Worm (Caenorhabditis elegans) whole organism, early embryonic: ENCODE data around the gene grd-8.

ENCODE experiments used
- B0310.2 ChIP-seq: sonication (generic microtip); optimal IDR thresholded peaks from 2 replicates; lab custom pipeline; 2016; ENCODE audit warnings: mild to moderate bottlenecking, missing genetic modification characterization, missing compliant biosample characterization
- F13C5.2 ChIP-seq: sonication (generic microtip); optimal IDR thresholded peaks from 2 replicates; lab custom pipeline; 2017; ENCODE audit warnings: mild to moderate bottlenecking, missing genetic modification characterization, inconsistent platforms, missing compliant biosample characterization
- ama-1 ChIP-seq: fragments of 150-350 bp; optimal IDR thresholded peaks from 2 replicates; lab custom pipeline; 2014
- ceh-36 ChIP-seq: sonication (generic microtip); optimal IDR thresholded peaks from 2 replicates; lab custom pipeline; 2016; ENCODE audit warnings: missing genetic modification characterization, inconsistent platforms, missing compliant biosample characterization
- flt-1 ChIP-seq: fragments of 200-800 bp; sonication (Bioruptor generic); IDR thresholded peaks from 2 replicates; pipeline ENCODE4 v1.3.6; 2022; ENCODE audit warnings: missing genetic modification characterization, missing compliant biosample characterization
- hmbx-1 ChIP-seq: sonication (generic microtip); optimal IDR thresholded peaks from 2 replicates; lab custom pipeline; 2016; ENCODE audit warnings: mild to moderate bottlenecking, missing genetic modification characterization, missing compliant biosample characterization
- hmg-4 ChIP-seq: fragments of 200-800 bp; sonication (Bioruptor generic); optimal IDR thresholded peaks from 2 replicates; lab custom pipeline; 2018; ENCODE audit warnings: mild to moderate bottlenecking, missing genetic modification characterization, missing compliant biosample characterization
- pes-1 ChIP-seq: fragments of 200-800 bp; sonication (Bioruptor generic); IDR thresholded peaks from 2 replicates; pipeline ENCODE4 v1.3.6; 2022; ENCODE audit warnings: missing genetic modification reagents, missing genetic modification characterization, missing compliant biosample characterization
- scrt-1 ChIP-seq: fragments of 200-800 bp; sonication (Bioruptor generic); IDR thresholded peaks from 2 replicates; pipeline ENCODE4 v1.3.6; 2022; ENCODE audit warnings: missing genetic modification characterization, missing compliant biosample characterization
- tbx-11 ChIP-seq: fragments of 200-800 bp; sonication (Bioruptor generic); IDR thresholded peaks from 2 replicates; pipeline ENCODE4 v1.3.6; 2022; ENCODE audit warnings: missing genetic modification characterization, missing compliant biosample characterization
- tbx-37 ChIP-seq: fragments of 200-800 bp; sonication (Bioruptor generic); conservative IDR thresholded peaks from 2 replicates; pipeline ENCODE4 v1.3.6; 2022; ENCODE audit warnings: missing genetic modification reagents, missing genetic modification characterization, missing compliant biosample characterization
- tra-4 ChIP-seq: sonication (generic microtip); optimal IDR thresholded peaks from 2 replicates; lab custom pipeline; 2017; ENCODE audit warnings: missing genetic modification characterization, missing compliant biosample characterization

DNA sequence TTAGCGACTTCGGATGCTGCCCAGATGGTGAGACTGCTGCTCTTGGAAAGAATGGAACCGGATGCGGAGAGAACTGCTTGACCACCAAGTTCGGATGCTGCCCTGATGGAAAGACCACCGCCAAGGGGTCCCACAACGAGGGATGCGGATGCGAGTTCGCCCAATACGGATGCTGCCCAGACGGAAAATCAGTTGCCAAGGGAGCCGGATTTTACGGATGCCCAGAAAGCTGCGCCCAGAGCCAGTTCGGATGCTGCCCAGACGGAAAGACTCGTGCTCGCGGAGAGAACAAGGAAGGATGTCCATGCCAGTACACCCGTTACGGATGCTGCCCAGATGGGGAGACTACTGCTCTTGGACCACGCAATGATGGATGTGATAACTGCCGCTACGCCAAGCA is 11.4 kb upstream of the grd-8 start:
- no peak for TF ChIP-seq tbx-37 (GFP tag; lab: Robert Waterston, UW)
- TF ChIP-seq scrt-1 (GFP tag; lab: Robert Waterston, UW) = no peak
- TF ChIP-seq flt-1 (GFP tag; lab: Robert Waterston, UW) = no peak
- TF ChIP-seq ceh-36 (tag; lab: Kevin White, UChicago) = no peak
- no peak for TF ChIP-seq tra-4
- TF ChIP-seq ama-1 = no peak
- TF ChIP-seq F13C5.2 (tag; lab: Kevin White, UChicago) = no peak
- TF ChIP-seq tbx-11 (GFP tag; lab: Robert Waterston, UW) = no peak
- no peak for TF ChIP-seq pes-1
- no peak for TF ChIP-seq B0310.2 (tag; lab: Kevin White, UChicago)
- TF ChIP-seq hmg-4 = no peak
- TF ChIP-seq hmbx-1 (tag; lab: Kevin White, UChicago) = no peak
